Worm (Caenorhabditis elegans) whole organism, young adult: Measurements from ENCODE around the gene C07A9.13.

Experiments
- B0019.2 ChIP-seq: fragments of 200-800 bp; sonication (Bioruptor generic); conservative IDR thresholded peaks from 2 replicates; pipeline ENCODE4 v1.3.6; 2022; ENCODE audit warnings: missing genetic modification reagents, missing genetic modification characterization, missing compliant biosample characterization
- B0336.3 ChIP-seq: fragments of 200-800 bp; sonication (Bioruptor generic); IDR thresholded peaks from 2 replicates; pipeline ENCODE4 v1.3.6; 2022; ENCODE audit warnings: missing genetic modification characterization, missing compliant biosample characterization
- C17E4.6 ChIP-seq: fragments of 200-800 bp; sonication (Bioruptor generic); IDR thresholded peaks from 2 replicates; pipeline ENCODE4 v1.3.6; 2022; ENCODE audit warnings: missing genetic modification reagents, missing genetic modification characterization, missing compliant biosample characterization
- F10E7.11 ChIP-seq: sonication (generic microtip); optimal IDR thresholded peaks from 2 replicates; lab custom pipeline; 2017; ENCODE audit warnings: mild to moderate bottlenecking, missing genetic modification characterization, moderate library complexity, missing compliant biosample characterization
- F52B5.7 ChIP-seq: sonication (generic microtip); optimal IDR thresholded peaks from 2 replicates; lab custom pipeline; 2016; ENCODE audit warnings: mild to moderate bottlenecking, missing genetic modification characterization, missing compliant biosample characterization
- F55B11.4 ChIP-seq: sonication (generic microtip); optimal IDR thresholded peaks from 2 replicates; lab custom pipeline; 2016; ENCODE audit warnings: missing compliant biosample characterization, missing genetic modification characterization, borderline replicate concordance; ENCODE audit not compliant: insufficient read depth
- K12H6.12 ChIP-seq: fragments of 200-800 bp; sonication (Bioruptor generic); optimal IDR thresholded peaks from 2 replicates; lab custom pipeline; 2018; ENCODE audit warnings: mild to moderate bottlenecking, missing genetic modification characterization, missing compliant biosample characterization
- T26A5.8 ChIP-seq: sonication (generic microtip); optimal IDR thresholded peaks from 2 replicates; lab custom pipeline; 2016; ENCODE audit warnings: missing genetic modification characterization, missing compliant biosample characterization
- Y53F4B.3 ChIP-seq: fragments of 200-800 bp; sonication (Bioruptor generic); IDR thresholded peaks from 2 replicates; pipeline ENCODE4 v1.3.6; 2022; ENCODE audit warnings: missing genetic modification reagents, missing genetic modification characterization, missing compliant biosample characterization
- attf-5 ChIP-seq: fragments of 200-800 bp; sonication (Bioruptor generic); optimal IDR thresholded peaks from 2 replicates; lab custom pipeline; 2018; ENCODE audit warnings: mild to moderate bottlenecking, missing genetic modification characterization, missing compliant biosample characterization
- attf-6 ChIP-seq: fragments of 200-800 bp; sonication (Bioruptor generic); IDR thresholded peaks from 2 replicates; pipeline ENCODE4 v1.3.6; 2022; ENCODE audit warnings: missing genetic modification reagents, missing genetic modification characterization, missing compliant biosample characterization
- bed-1 ChIP-seq: fragments of 200-800 bp; sonication (Bioruptor generic); IDR thresholded peaks from 2 replicates; pipeline ENCODE4 v1.3.6; 2022; ENCODE audit warnings: missing genetic modification reagents, missing genetic modification characterization, missing compliant biosample characterization
- die-1 ChIP-seq: sonication (generic microtip); optimal IDR thresholded peaks from 2 replicates; lab custom pipeline; 2016; ENCODE audit warnings: missing genotype, mild to moderate bottlenecking, missing genetic modification characterization, missing compliant biosample characterization
- dox-1 ChIP-seq: fragments of 200-800 bp; sonication (Bioruptor generic); IDR thresholded peaks from 2 replicates; pipeline ENCODE4 v1.3.6; 2022; ENCODE audit warnings: missing genetic modification reagents, missing genetic modification characterization, missing compliant biosample characterization
- efl-1 ChIP-seq: fragments of 150-350 bp; optimal IDR thresholded peaks from 2 replicates; lab custom pipeline; 2014; ENCODE audit warnings: missing biosample characterization, missing genetic modification reagents, missing genetic modification characterization
- egl-18 ChIP-seq: fragments of 200-800 bp; sonication (Bioruptor generic); IDR thresholded peaks from 2 replicates; pipeline ENCODE4 v1.3.6; 2022; ENCODE audit warnings: missing genetic modification reagents, missing genetic modification characterization, missing compliant biosample characterization
- ekl-4 ChIP-seq: fragments of 200-800 bp; sonication (Bioruptor generic); IDR thresholded peaks from 2 replicates; pipeline ENCODE4 v1.3.6; 2022; ENCODE audit warnings: missing genetic modification reagents, missing genetic modification characterization, missing compliant biosample characterization
- fkh-3 ChIP-seq: sonication (generic microtip); optimal IDR thresholded peaks from 2 replicates; lab custom pipeline; 2016; ENCODE audit warnings: mild to moderate bottlenecking, missing genetic modification characterization, missing compliant biosample characterization
- gei-17 ChIP-seq: fragments of 200-800 bp; sonication (Bioruptor generic); optimal IDR thresholded peaks from 2 replicates; lab custom pipeline; 2018; ENCODE audit warnings: mild to moderate bottlenecking, missing genetic modification characterization, missing compliant biosample characterization
- him-1 ChIP-seq: sonication (generic microtip); optimal IDR thresholded peaks from 2 replicates; lab custom pipeline; 2016; ENCODE audit warnings: missing genotype, missing genetic modification reagents, missing genetic modification characterization, missing compliant biosample characterization
- hmg-1.2 ChIP-seq: fragments of 200-800 bp; sonication (Bioruptor generic); IDR thresholded peaks from 2 replicates; pipeline ENCODE4 v1.3.6; 2022; ENCODE audit warnings: missing genetic modification reagents, missing genetic modification characterization, missing compliant biosample characterization
- lag-1 ChIP-seq: fragments of 200-800 bp; sonication (Bioruptor generic); IDR thresholded peaks from 2 replicates; pipeline ENCODE4 v1.3.6; 2022; ENCODE audit warnings: missing genetic modification reagents, missing genetic modification characterization, missing compliant biosample characterization
- let-526 ChIP-seq: fragments of 200-800 bp; sonication (Bioruptor generic); IDR thresholded peaks from 2 replicates; pipeline ENCODE4 v1.3.6; 2022; ENCODE audit warnings: missing genetic modification reagents, missing genetic modification characterization, missing compliant biosample characterization
- lin-26 ChIP-seq: fragments of 200-800 bp; sonication (Bioruptor generic); IDR thresholded peaks from 2 replicates; pipeline ENCODE4 v1.3.6; 2022; ENCODE audit warnings: missing genetic modification reagents, missing genetic modification characterization, missing compliant biosample characterization
- mel-28 ChIP-seq: sonication (generic microtip); optimal IDR thresholded peaks from 2 replicates; lab custom pipeline; 2016; ENCODE audit warnings: borderline replicate concordance, mild to moderate bottlenecking, missing genetic modification characterization, missing compliant biosample characterization
- mes-4 ChIP-seq: sonication (generic microtip); optimal IDR thresholded peaks from 2 replicates; lab custom pipeline; 2016; ENCODE audit warnings: missing genotype, missing genetic modification characterization, missing compliant biosample characterization
- mxl-1 ChIP-seq: sonication (generic microtip); optimal IDR thresholded peaks from 2 replicates; lab custom pipeline; 2016; ENCODE audit warnings: missing genetic modification characterization, missing compliant biosample characterization
- nhr-80 ChIP-seq: sonication (generic microtip); optimal IDR thresholded peaks from 2 replicates; lab custom pipeline; 2016; ENCODE audit warnings: missing genetic modification characterization, missing compliant biosample characterization
- nhr-90 ChIP-seq: sonication (generic microtip); optimal IDR thresholded peaks from 2 replicates; lab custom pipeline; 2016; ENCODE audit warnings: missing genotype, mild to moderate bottlenecking, missing genetic modification characterization, missing compliant biosample characterization
- rec-8 ChIP-seq, 2 experiments: sonication (generic microtip); optimal IDR thresholded peaks; 2 replicates each; lab custom pipeline; 2016; ENCODE audit warnings: mild to moderate bottlenecking in 2 of 2, missing genetic modification characterization in 2 of 2, missing genetic modification reagents in 2 of 2, missing genotype in 2 of 2, missing biosample characterization in 1 of 2, missing compliant biosample characterization in 1 of 2, moderate library complexity in 1 of 2
- rpc-1 ChIP-seq, 2 experiments: fragments of 150-350 bp in 1 of 2; sonication (generic microtip) in 1 of 2; optimal IDR thresholded peaks; 2 replicates each; lab custom pipeline; 2014 to 2018; ENCODE audit warnings: missing biosample characterization in 1 of 2, missing genetic modification characterization in 1 of 2, missing genetic modification reagents in 1 of 2, missing genotype in 1 of 2
- snpc-1.1 ChIP-seq: sonication (generic microtip); optimal IDR thresholded peaks from 2 replicates; lab custom pipeline; 2017; ENCODE audit warnings: missing genetic modification characterization, mild to moderate bottlenecking, missing compliant biosample characterization, antibody characterized with exemption, moderate library complexity, missing genotype, missing genetic modification reagents; ENCODE audit not compliant: insufficient read depth
- somi-1 ChIP-seq: fragments of 200-800 bp; sonication (Bioruptor generic); optimal IDR thresholded peaks from 2 replicates; lab custom pipeline; 2018; ENCODE audit warnings: mild to moderate bottlenecking, missing genetic modification characterization, missing compliant biosample characterization
- sptf-2 ChIP-seq: fragments of 200-800 bp; sonication (Bioruptor generic); optimal IDR thresholded peaks from 2 replicates; lab custom pipeline; 2018; ENCODE audit warnings: mild to moderate bottlenecking, missing genetic modification characterization, missing compliant biosample characterization
- unc-130 ChIP-seq: sonication (generic microtip); optimal IDR thresholded peaks from 2 replicates; lab custom pipeline; 2016; ENCODE audit warnings: missing genetic modification reagents, missing genetic modification characterization, missing compliant biosample characterization
- xnd-1 ChIP-seq: sonication (generic microtip); optimal IDR thresholded peaks from 2 replicates; lab custom pipeline; 2016; ENCODE audit warnings: missing genotype, missing genetic modification reagents, missing genetic modification characterization, missing compliant biosample characterization
- ztf-18 ChIP-seq: sonication (generic microtip); optimal IDR thresholded peaks from 2 replicates; lab custom pipeline; 2016; ENCODE audit warnings: missing genotype, mild to moderate bottlenecking, missing genetic modification characterization, missing compliant biosample characterization

The C07A9.13 gene

ce11 chrIII:9661119-9661518, 20.0 kb downstream of the C07A9.13 start:
- no peak for TF ChIP-seq lag-1 (GFP tag; lab: Robert Waterston, UW)
- no peak for TF ChIP-seq C17E4.6 (GFP tag; lab: Robert Waterston, UW)
- no peak for TF ChIP-seq dox-1 (GFP tag; lab: Robert Waterston, UW)
- no peak for TF ChIP-seq snpc-1.1 (tag; lab: Kevin White, UChicago)
- no peak for TF ChIP-seq sptf-2
- no peak for TF ChIP-seq F10E7.11 (tag; lab: Kevin White, UChicago)
- no peak for TF ChIP-seq attf-6 (GFP tag; lab: Robert Waterston, UW)
- no peak for TF ChIP-seq egl-18 (GFP tag; lab: Robert Waterston, UW)
- TF ChIP-seq unc-130: no peak
- no peak for TF ChIP-seq efl-1
- no peak for TF ChIP-seq K12H6.12
- no peak for TF ChIP-seq B0336.3 (GFP tag; lab: Robert Waterston, UW)
- no peak for TF ChIP-seq somi-1
- no peak for TF ChIP-seq Y53F4B.3 (GFP tag; lab: Robert Waterston, UW)
- no peak for TF ChIP-seq him-1 (tag; lab: Kevin White, UChicago)
- no peak for TF ChIP-seq bed-1
- no peak for TF ChIP-seq hmg-1.2
- no peak for TF ChIP-seq mel-28 (tag; lab: Kevin White, UChicago)

ce11 chrIII:9658569-9658968, 22.5 kb downstream of the C07A9.13 start:
- TF ChIP-seq nhr-90 (tag; lab: Kevin White, UChicago) (no peak), rec-8 (tag; optimal IDR thresholded peaks at IDR 0.05; lab: Kevin White, UChicago) (no peak), mes-4 (no peak), T26A5.8 (tag; lab: Kevin White, UChicago) (no peak), fkh-3 (tag; lab: Kevin White, UChicago) (no peak), F52B5.7 (no peak), nhr-80 (tag; lab: Kevin White, UChicago) (no peak), gei-17 (GFP tag; lab: Kevin White, UChicago) (no peak), mxl-1 (tag; lab: Kevin White, UChicago) (no peak), F55B11.4 (tag; lab: Kevin White, UChicago) (no peak), mel-28 (tag; lab: Kevin White, UChicago) (no peak), ztf-18 (tag; lab: Kevin White, UChicago) (no peak), ekl-4 (GFP tag; lab: Robert Waterston, UW) (no peak), B0019.2 (GFP tag; lab: Robert Waterston, UW) (no peak), die-1 (no peak), bed-1 (no peak), let-526 (no peak), unc-130 (no peak)

- TF ChIP-seq lin-26 (GFP tag; lab: Robert Waterston, UW) (no peak), lag-1 (GFP tag; lab: Robert Waterston, UW) (no peak), rpc-1 (optimal IDR thresholded peaks at IDR 0.05; lab: Kevin White, UChicago) (no peak), rpc-1 (tag; optimal IDR thresholded peaks at IDR 0.05; lab: Kevin White, UChicago) (no peak), attf-5 (GFP tag; lab: Kevin White, UChicago) (no peak), xnd-1 (no peak)
Observed at ce11 chrIII:9655802-9656201, 25.3 kb downstream of the C07A9.13 start, which contains the start of gene C15H7.4. TSS of gene C15H7.4 (minus strand) at chrIII:9655902.
